Fruit fly (Drosophila melanogaster) whole organism, embryonic: ENCODE results near the gene CG8142.
A peak's percentile ranks its signal among the peaks of the same experiment; 100 is the strongest.

Experiments
- Bdp1 ChIP-seq: fragments of 200-800 bp; sonication (Bioruptor generic); optimal IDR thresholded peaks from 3 replicates; lab custom pipeline; 2016; ENCODE audit warnings: missing biosample characterization, missing genetic modification characterization
- CG1024 ChIP-seq: fragments of 200-800 bp; sonication (Bioruptor generic); IDR thresholded peaks from 2 replicates; pipeline ENCODE4 v1.3.6; 2022; ENCODE audit warnings: missing biosample characterization, missing genetic modification characterization
- CG11093 ChIP-seq: fragments of 200-800 bp; sonication (Bioruptor generic); IDR thresholded peaks from 3 replicates; pipeline ENCODE4 v1.3.6; 2022; ENCODE audit warnings: missing biosample characterization, missing genetic modification characterization
- CG11247 ChIP-seq: fragments of 200-800 bp; sonication (Bioruptor generic); IDR thresholded peaks from 2 replicates; pipeline ENCODE4 v1.3.6; 2022; ENCODE audit warnings: missing biosample characterization, missing genetic modification characterization
- CG12219 ChIP-seq: fragments of 200-800 bp; sonication (Bioruptor generic); optimal IDR thresholded peaks from 3 replicates; lab custom pipeline; 2018; ENCODE audit warnings: missing biosample characterization, mild to moderate bottlenecking, missing genetic modification characterization
- CG1233 ChIP-seq: fragments of 200-800 bp; sonication (Bioruptor generic); optimal IDR thresholded peaks from 4 replicates; lab custom pipeline; 2018; ENCODE audit warnings: missing biosample characterization, mild to moderate bottlenecking, missing genetic modification characterization
- CG13775 ChIP-seq: fragments of 200-800 bp; sonication (Bioruptor generic); optimal IDR thresholded peaks from 3 replicates; lab custom pipeline; 2017; ENCODE audit warnings: missing biosample characterization, mild to moderate bottlenecking, missing genetic modification characterization
- CG16779 ChIP-seq: fragments of 200-800 bp; sonication (Bioruptor generic); IDR thresholded peaks from 2 replicates; pipeline ENCODE4 v1.3.6; 2022; ENCODE audit warnings: missing biosample characterization, missing genetic modification characterization
- CG17359 ChIP-seq: fragments of 200-800 bp; sonication (Bioruptor generic); optimal IDR thresholded peaks from 3 replicates; lab custom pipeline; 2018; ENCODE audit warnings: missing biosample characterization, mild to moderate bottlenecking, missing genetic modification characterization, moderate library complexity
- CG18476 ChIP-seq: fragments of 200-800 bp; sonication (Bioruptor generic); optimal IDR thresholded peaks from 2 replicates; lab custom pipeline; 2016; ENCODE audit warnings: missing biosample characterization, mild to moderate bottlenecking, missing genetic modification characterization
- CG32767 ChIP-seq: fragments of 200-800 bp; sonication (Bioruptor generic); IDR thresholded peaks from 2 replicates; pipeline ENCODE4 v1.3.6; 2022; ENCODE audit warnings: missing biosample characterization, missing genetic modification characterization
- CG4328 ChIP-seq: fragments of 200-800 bp; sonication (Bioruptor generic); optimal IDR thresholded peaks from 3 replicates; lab custom pipeline; 2017; ENCODE audit warnings: missing biosample characterization, missing genetic modification reagents, missing genetic modification characterization
- CG4820 ChIP-seq: fragments of 200-800 bp; sonication (Bioruptor generic); optimal IDR thresholded peaks from 3 replicates; lab custom pipeline; 2016; ENCODE audit warnings: missing biosample characterization, missing genetic modification characterization
- CG6272 ChIP-seq: fragments of 200-800 bp; sonication (Bioruptor generic); IDR thresholded peaks from 2 replicates; pipeline ENCODE4 v1.3.6; 2022; ENCODE audit warnings: missing biosample characterization, missing genetic modification characterization
- CG6654 ChIP-seq: fragments of 200-800 bp; sonication (Bioruptor generic); optimal IDR thresholded peaks from 2 replicates; lab custom pipeline; 2017; ENCODE audit warnings: missing biosample characterization, mild to moderate bottlenecking, missing genetic modification characterization
- CG7271 ChIP-seq: fragments of 200-800 bp; sonication (Bioruptor generic); optimal IDR thresholded peaks from 2 replicates; lab custom pipeline; 2018; ENCODE audit warnings: missing biosample characterization, mild to moderate bottlenecking, missing genetic modification characterization, moderate library complexity
- CG8290 ChIP-seq, 3 experiments: fragments of 200-800 bp; sonication (Bioruptor generic); optimal IDR thresholded peaks; 2 replicates each; lab custom pipeline; 2016 to 2019; ENCODE audit warnings: missing biosample characterization in 3 of 3, missing genetic modification characterization in 3 of 3, mild to moderate bottlenecking in 2 of 3, moderate library complexity in 1 of 3
- CG9727 ChIP-seq: fragments of 200-800 bp; sonication (Bioruptor generic); optimal IDR thresholded peaks from 3 replicates; lab custom pipeline; 2017; ENCODE audit warnings: missing biosample characterization, mild to moderate bottlenecking, missing genetic modification characterization
- Dbx ChIP-seq: fragments of 200-800 bp; sonication (Bioruptor generic); IDR thresholded peaks from 3 replicates; pipeline ENCODE4 v1.3.6; 2022; ENCODE audit warnings: missing biosample characterization, missing genetic modification characterization
- Dfd ChIP-seq, 2 experiments: fragments of >200 bp; optimal IDR thresholded peaks; 2 replicates each; lab custom pipeline; 2017; ENCODE audit warnings: missing biosample characterization in 2 of 2, missing genetic modification characterization in 2 of 2
- Ets97D ChIP-seq: fragments of 200-800 bp; sonication (Bioruptor generic); optimal IDR thresholded peaks from 3 replicates; lab custom pipeline; 2016; ENCODE audit warnings: missing biosample characterization, missing genetic modification characterization
- Gug ChIP-seq: fragments of 200-800 bp; sonication (Bioruptor generic); IDR thresholded peaks from 4 replicates; pipeline ENCODE4 v1.3.6; 2022; ENCODE audit warnings: missing biosample characterization, missing genetic modification characterization
- Hey ChIP-seq: fragments of 200-800 bp; sonication (Bioruptor generic); optimal IDR thresholded peaks from 3 replicates; lab custom pipeline; 2018; ENCODE audit warnings: missing biosample characterization, mild to moderate bottlenecking, missing genetic modification characterization
- Hr51 ChIP-seq, 2 experiments: fragments of 200-800 bp; sonication (Bioruptor generic); optimal IDR thresholded peaks; 2 replicates in 1 of 2; 3 replicates in 1 of 2; lab custom pipeline; 2016 to 2018; ENCODE audit warnings: missing biosample characterization in 2 of 2, missing genetic modification characterization in 2 of 2, mild to moderate bottlenecking in 1 of 2, moderate library complexity in 1 of 2
- MTF-1 ChIP-seq: fragments of 200-800 bp; sonication (Bioruptor generic); optimal IDR thresholded peaks from 2 replicates; lab custom pipeline; 2018; ENCODE audit warnings: missing biosample characterization, mild to moderate bottlenecking, missing genetic modification characterization, borderline replicate concordance
- NC2β ChIP-seq: fragments of 200-800 bp; sonication (Bioruptor generic); optimal IDR thresholded peaks from 2 replicates; lab custom pipeline; 2016; ENCODE audit warnings: missing biosample characterization, missing genetic modification characterization
- Nf-YA ChIP-seq: fragments of 200-800 bp; sonication (Bioruptor generic); IDR thresholded peaks from 2 replicates; pipeline ENCODE4 v1.3.6; 2022; ENCODE audit warnings: missing biosample characterization, missing genetic modification characterization
- Ptx1 ChIP-seq: fragments of 200-800 bp; sonication (Bioruptor generic); IDR thresholded peaks from 2 replicates; pipeline ENCODE4 v1.3.6; 2022; ENCODE audit warnings: missing biosample characterization, missing genetic modification characterization
- Sry-δ ChIP-seq: fragments of 200-800 bp; sonication (Bioruptor generic); optimal IDR thresholded peaks from 2 replicates; lab custom pipeline; 2016; ENCODE audit warnings: missing biosample characterization, missing genetic modification characterization
- Ssrp ChIP-seq: fragments of 200-800 bp; sonication (Bioruptor generic); optimal IDR thresholded peaks from 2 replicates; lab custom pipeline; 2018; ENCODE audit warnings: missing biosample characterization, mild to moderate bottlenecking, missing genetic modification characterization, moderate library complexity
- Vsx1 ChIP-seq: fragments of 200-800 bp; sonication (Bioruptor generic); optimal IDR thresholded peaks from 2 replicates; lab custom pipeline; 2017; ENCODE audit warnings: missing biosample characterization, mild to moderate bottlenecking, missing genetic modification characterization, missing genetic modification reagents
- Xbp1 ChIP-seq: fragments of 200-800 bp; sonication (Bioruptor generic); optimal IDR thresholded peaks from 3 replicates; lab custom pipeline; 2016; ENCODE audit warnings: missing biosample characterization, mild to moderate bottlenecking, missing genetic modification characterization
- abd-A ChIP-seq: fragments of 200-800 bp; sonication (Bioruptor generic); optimal IDR thresholded peaks from 3 replicates; lab custom pipeline; 2019; ENCODE audit warnings: missing biosample characterization, mild to moderate bottlenecking, missing genetic modification characterization, moderate library complexity
- ase ChIP-seq: fragments of 200-800 bp; sonication (Bioruptor generic); IDR thresholded peaks from 3 replicates; pipeline ENCODE4 v1.3.6; 2022; ENCODE audit warnings: missing biosample characterization, missing genetic modification characterization
- dysf ChIP-seq: fragments of 200-800 bp; sonication (Bioruptor generic); IDR thresholded peaks from 3 replicates; pipeline ENCODE4 v1.3.6; 2022; ENCODE audit warnings: missing biosample characterization, missing genetic modification characterization
- esg ChIP-seq: fragments of 200-800 bp; sonication (Bioruptor generic); conservative IDR thresholded peaks from 2 replicates; pipeline ENCODE4 v1.3.6; 2022; ENCODE audit warnings: missing biosample characterization, missing genetic modification characterization
- exex ChIP-seq: fragments of 200-800 bp; sonication (Bioruptor generic); optimal IDR thresholded peaks from 4 replicates; lab custom pipeline; 2018; ENCODE audit warnings: missing biosample characterization, mild to moderate bottlenecking, missing genetic modification characterization, moderate library complexity
- fru ChIP-seq: fragments of >200 bp; optimal IDR thresholded peaks from 2 replicates; lab custom pipeline; 2017
- hbn ChIP-seq: fragments of 200-800 bp; sonication (Bioruptor generic); IDR thresholded peaks from 2 replicates; pipeline ENCODE4 v1.3.6; 2022; ENCODE audit warnings: missing biosample characterization, missing genetic modification characterization; ENCODE audit not compliant: partially characterized antibody
- kay ChIP-seq: fragments of 200-800 bp; sonication (Bioruptor generic); optimal IDR thresholded peaks from 2 replicates; lab custom pipeline; 2016; ENCODE audit warnings: missing biosample characterization, missing genetic modification characterization
- lab ChIP-seq: fragments of 200-800 bp; sonication (Bioruptor generic); optimal IDR thresholded peaks from 3 replicates; lab custom pipeline; 2017; ENCODE audit warnings: missing biosample characterization, missing genetic modification characterization, mild to moderate bottlenecking, moderate library complexity, missing genetic modification reagents
- lmd ChIP-seq: fragments of 200-800 bp; sonication (Bioruptor generic); IDR thresholded peaks from 2 replicates; pipeline ENCODE4 v1.3.6; 2022; ENCODE audit warnings: missing biosample characterization, missing genetic modification characterization
- otp ChIP-seq: fragments of 200-800 bp; sonication (Bioruptor generic); IDR thresholded peaks from 3 replicates; pipeline ENCODE4, ENCODE4 v1.3.6; 2022; ENCODE audit warnings: missing biosample characterization, missing genetic modification characterization
- pita ChIP-seq: fragments of 200-800 bp; sonication (Bioruptor generic); optimal IDR thresholded peaks from 2 replicates; lab custom pipeline; 2017; ENCODE audit warnings: missing biosample characterization, mild to moderate bottlenecking, missing genetic modification characterization
- salm ChIP-seq: fragments of 200-800 bp; sonication (Bioruptor generic); optimal IDR thresholded peaks from 2 replicates; lab custom pipeline; 2018; ENCODE audit warnings: missing biosample characterization, mild to moderate bottlenecking, missing genetic modification characterization
- sisA ChIP-seq: fragments of 200-800 bp; sonication (Bioruptor generic); IDR thresholded peaks from 2 replicates; pipeline ENCODE4 v1.3.6; 2022; ENCODE audit warnings: missing biosample characterization, missing genetic modification characterization
- sr ChIP-seq: fragments of 200-800 bp; sonication (Bioruptor generic); IDR thresholded peaks from 3 replicates; pipeline ENCODE4 v1.3.6; 2022; ENCODE audit warnings: missing biosample characterization, missing genetic modification characterization
- tap ChIP-seq: fragments of 200-800 bp; optimal IDR thresholded peaks from 3 replicates; lab custom pipeline; 2019; ENCODE audit warnings: missing biosample characterization, mild to moderate bottlenecking, missing genetic modification characterization, moderate library complexity
- tgo ChIP-seq: fragments of 200-800 bp; sonication (Bioruptor generic); IDR thresholded peaks from 3 replicates; pipeline ENCODE4 v1.3.6; 2022; ENCODE audit warnings: missing biosample characterization, missing genetic modification characterization
- tin ChIP-seq: fragments of 200-800 bp; sonication (Bioruptor generic); optimal IDR thresholded peaks from 3 replicates; lab custom pipeline; 2016; ENCODE audit warnings: missing biosample characterization, missing genetic modification characterization
- wdn ChIP-seq: fragments of 200-800 bp; sonication (Bioruptor generic); IDR thresholded peaks from 2 replicates; pipeline ENCODE4 v1.3.6; 2022; ENCODE audit warnings: missing biosample characterization, missing genetic modification characterization
- zfh1 ChIP-seq: fragments of 200-800 bp; sonication (Bioruptor generic); IDR thresholded peaks from 3 replicates; pipeline ENCODE4 v1.3.6; 2022; ENCODE audit warnings: missing biosample characterization, missing genetic modification characterization

Gene CG8142

DNA sequence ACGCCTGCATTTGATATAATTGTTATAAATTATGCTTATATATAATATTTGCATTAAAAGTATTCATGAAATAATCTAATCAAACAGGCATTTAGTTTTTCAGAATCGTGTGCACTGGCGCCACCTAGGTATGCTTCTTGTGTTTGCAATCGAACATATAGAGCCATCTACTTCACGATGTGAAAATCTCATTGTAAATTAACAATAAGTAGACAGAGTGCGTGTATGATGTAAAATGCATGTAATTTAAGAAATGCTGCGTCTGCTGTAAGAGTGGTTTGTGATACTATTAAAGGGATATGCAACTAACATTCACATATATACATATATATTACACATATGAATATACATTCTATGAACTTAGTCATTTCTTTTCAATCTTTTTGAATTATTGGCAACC is 24.3 kb downstream of the CG8142 start (continued):
- TF ChIP-seq Hr51 (GFP tag; optimal IDR thresholded peaks at IDR 0.05; lab: Kevin White, UChicago) (no peak), dysf (peak; percentile 42; the same call in 1 of the 3 replicates), otp (GFP tag; lab: Robert Waterston, UW) (no peak), CG16779 (GFP tag; lab: Robert Waterston, UW) (no peak), Bdp1 (no peak), esg (no peak), CG7271 (tag; lab: Kevin White, UChicago) (no peak), Ets97D (GFP tag; lab: Kevin White, UChicago) (no peak), tgo (GFP tag; lab: Robert Waterston, UW) (no peak), Dfd (GFP tag; optimal IDR thresholded peaks at IDR 0.05; lab: Kevin White, UChicago) (no peak), CG4820 (peak; percentile 22), CG6272 (GFP tag; lab: Robert Waterston, UW) (no peak), ase (GFP tag; lab: Robert Waterston, UW) (0 out of 3 replicates have a peak, but pooled peaks have one; percentile 15), CG32767 (GFP tag; lab: Robert Waterston, UW) (no peak), NC2β (GFP tag; lab: Kevin White, UChicago) (no peak), sisA (GFP tag; lab: Robert Waterston, UW) (no peak), hbn (no peak), pita (GFP tag; lab: Kevin White, UChicago) (peak; percentile 70), Hey (tag; lab: Kevin White, UChicago) (no peak), CG18476 (no peak), tap (tag; lab: Kevin White, UChicago) (no peak), zfh1 (GFP tag; lab: Robert Waterston, UW) (no peak), CG11247 (GFP tag; lab: Robert Waterston, UW) (peak; percentile 60), kay (GFP tag; lab: Kevin White, UChicago) (peak; percentile 58), Ssrp (tag; lab: Kevin White, UChicago) (no peak), wdn (no peak), MTF-1 (GFP tag; lab: Kevin White, UChicago) (no peak), lab (GFP tag; lab: Kevin White, UChicago) (no peak), salm (no peak), Ptx1 (GFP tag; lab: Robert Waterston, UW) (peak; percentile 48; the same call in 1 of the 2 replicates), CG9727 (GFP tag; lab: Kevin White, UChicago) (no peak), CG17359 (tag; lab: Kevin White, UChicago) (peak; percentile 24), fru (lab: Kevin White, UChicago) (no peak), CG6654 (GFP tag; lab: Kevin White, UChicago) (no peak), Xbp1 (peak; percentile 66), lmd (GFP tag; lab: Robert Waterston, UW) (no peak), CG1024 (no peak), Vsx1 (GFP tag; lab: Kevin White, UChicago) (no peak), sr (GFP tag; lab: Robert Waterston, UW) (no peak), tin (GFP tag; lab: Kevin White, UChicago) (peak; percentile 28), CG11093 (no peak), Nf-YA (GFP tag; lab: Robert Waterston, UW) (no peak), abd-A (tag; lab: Kevin White, UChicago) (peak; percentile 40), Sry-δ (no peak), CG13775 (GFP tag; lab: Kevin White, UChicago) (no peak), Dbx (GFP tag; lab: Robert Waterston, UW) (0 out of 3 replicates have a peak, but pooled peaks have one; percentile 32), CG12219 (GFP tag; lab: Kevin White, UChicago) (no peak), CG1233 (GFP tag; lab: Kevin White, UChicago) (no peak), Gug (GFP tag; lab: Robert Waterston, UW) (no peak), CG8290 (GFP tag; optimal IDR thresholded peaks at IDR 0.05; lab: Kevin White, UChicago) (peak; percentile 2), CG8290 (tag; optimal IDR thresholded peaks at IDR 0.05; lab: Kevin White, UChicago) (peak in 1 of 2 experiments; percentile 79), CG4328 (GFP tag; lab: Kevin White, UChicago) (no peak), exex (tag; lab: Kevin White, UChicago) (no peak)
